Worm (Caenorhabditis elegans) whole organism, L1 larva: ENCODE measurements around the gene spat-2.

ENCODE experiments used
- nhr-11 ChIP-seq: fragments of 150-350 bp; optimal IDR thresholded peaks from 2 replicates; lab custom pipeline; 2014; ENCODE audit warnings: missing biosample characterization, missing genetic modification characterization
- unc-62 ChIP-seq: fragments of 150-350 bp; optimal IDR thresholded peaks from 2 replicates; lab custom pipeline; 2014; ENCODE audit warnings: missing biosample characterization, missing genetic modification reagents, missing genetic modification characterization

ce11 chrIII:11083993-11084392, 47.3 kb downstream of the spat-2 start:
- TF ChIP-seq unc-62 (GFP tag; lab: Kevin White, UChicago) (no peak), nhr-11 (tag; lab: Kevin White, UChicago) (no peak)
